Worm (Caenorhabditis elegans): ENCODE data around the gene brap-2.

- no peak for TF ChIP-seq ztf-11 (tag; optimal IDR thresholded peaks at IDR 0.05)
- no peak for TF ChIP-seq ztf-4 (tag; optimal IDR thresholded peaks at IDR 0.05)
- TF ChIP-seq snpc-4 (tag; optimal IDR thresholded peaks at IDR 0.05): no peak
- TF ChIP-seq nhr-11 (tag; optimal IDR thresholded peaks at IDR 0.05): no peak
- peak; percentile 33 for TF ChIP-seq sma-9 (GFP tag; optimal IDR thresholded peaks at IDR 0.05)
- no peak for TF ChIP-seq sma-9 (tag; optimal IDR thresholded peaks at IDR 0.05)
- TF ChIP-seq lsy-2 (tag; optimal IDR thresholded peaks at IDR 0.05): no peak
Observed at ce11 chrII:5378239-5378521, 14.8 kb downstream of the brap-2 start.

All from whole organism, L2 larva.